Fruit fly (Drosophila melanogaster) whole organism, pupa: ENCODE data around the gene Gyc32E.

Experiments
- CG10348 ChIP-seq: fragments of 200-800 bp; sonication (Bioruptor generic); IDR thresholded peaks from 2 replicates; pipeline ENCODE4 v1.3.6; 2022; ENCODE audit warnings: missing biosample characterization, missing genetic modification characterization
- CG12605 ChIP-seq: fragments of 200-800 bp; sonication (Bioruptor generic); IDR thresholded peaks from 2 replicates; pipeline ENCODE4 v1.3.6; 2022; ENCODE audit warnings: missing biosample characterization, missing genetic modification characterization
- CG13204 ChIP-seq: fragments of 200-800 bp; sonication (Bioruptor generic); optimal IDR thresholded peaks from 2 replicates; lab custom pipeline; 2018; ENCODE audit warnings: missing biosample characterization, mild to moderate bottlenecking, missing genetic modification characterization, moderate library complexity
- CG14655 ChIP-seq: fragments of 200-800 bp; sonication (Bioruptor generic); optimal IDR thresholded peaks from 3 replicates; lab custom pipeline; 2017; ENCODE audit warnings: mild to moderate bottlenecking, missing biosample characterization, missing genetic modification reagents, missing genetic modification characterization
- CG15710 ChIP-seq: fragments of 200-800 bp; sonication (Bioruptor generic); optimal IDR thresholded peaks from 2 replicates; lab custom pipeline; 2018; ENCODE audit warnings: missing biosample characterization, mild to moderate bottlenecking, missing genetic modification characterization, moderate library complexity
- CG17806 ChIP-seq: fragments of 200-800 bp; sonication (Bioruptor generic); optimal IDR thresholded peaks from 2 replicates; lab custom pipeline; 2018; ENCODE audit warnings: missing biosample characterization, mild to moderate bottlenecking, missing genetic modification characterization, moderate library complexity
- CG32121 ChIP-seq: fragments of 200-800 bp; sonication (Bioruptor generic); IDR thresholded peaks from 2 replicates; pipeline ENCODE4 v1.3.6; 2022; ENCODE audit warnings: missing biosample characterization, missing genetic modification characterization
- CG34367 ChIP-seq: fragments of 200-800 bp; sonication (Bioruptor generic); optimal IDR thresholded peaks from 2 replicates; lab custom pipeline; 2018; ENCODE audit warnings: missing biosample characterization, mild to moderate bottlenecking, missing genetic modification characterization
- CG4496 ChIP-seq: fragments of 200-800 bp; sonication (Bioruptor generic); IDR thresholded peaks from 3 replicates; pipeline ENCODE4 v1.3.6; 2022; ENCODE audit warnings: missing biosample characterization, missing genetic modification characterization
- CG8159 ChIP-seq: fragments of 200-800 bp; sonication (Bioruptor generic); optimal IDR thresholded peaks from 3 replicates; lab custom pipeline; 2018; ENCODE audit warnings: missing biosample characterization, mild to moderate bottlenecking, missing genetic modification characterization, moderate library complexity
- CG8301 ChIP-seq: fragments of 200-800 bp; sonication (Bioruptor generic); optimal IDR thresholded peaks from 2 replicates; lab custom pipeline; 2018; ENCODE audit warnings: missing biosample characterization, mild to moderate bottlenecking, missing genetic modification characterization
- CG9948 ChIP-seq: fragments of 200-800 bp; sonication (Bioruptor generic); optimal IDR thresholded peaks from 2 replicates; lab custom pipeline; 2018; ENCODE audit warnings: missing biosample characterization, mild to moderate bottlenecking, missing genetic modification characterization, moderate library complexity
- D1 ChIP-seq: fragments of 200-800 bp; sonication (Bioruptor generic); optimal IDR thresholded peaks from 2 replicates; lab custom pipeline; 2018; ENCODE audit warnings: missing biosample characterization, mild to moderate bottlenecking, missing genetic modification characterization, moderate library complexity
- EcR ChIP-seq: fragments of 200-800 bp; sonication (Bioruptor generic); optimal IDR thresholded peaks from 3 replicates; lab custom pipeline; 2019; ENCODE audit warnings: missing biosample characterization, missing genetic modification characterization, mild to moderate bottlenecking, moderate library complexity, missing genetic modification reagents
- Ets98B ChIP-seq: fragments of 200-800 bp; sonication (Bioruptor generic); IDR thresholded peaks from 2 replicates; pipeline ENCODE4 v1.3.6; 2022; ENCODE audit warnings: missing biosample characterization, missing genetic modification characterization
- Pif1A ChIP-seq: fragments of 200-800 bp; sonication (Bioruptor generic); optimal IDR thresholded peaks from 3 replicates; lab custom pipeline; 2016; ENCODE audit warnings: missing biosample characterization, missing genetic modification characterization
- Pif1B ChIP-seq: fragments of 200-800 bp; sonication (Bioruptor generic); optimal IDR thresholded peaks from 3 replicates; lab custom pipeline; 2016; ENCODE audit warnings: missing biosample characterization, missing genetic modification characterization
- Snoo ChIP-seq: fragments of 200-800 bp; sonication (Bioruptor generic); optimal IDR thresholded peaks from 3 replicates; lab custom pipeline; 2017; ENCODE audit warnings: missing biosample characterization, mild to moderate bottlenecking, missing genetic modification characterization, inconsistent platforms
- fd96Ca ChIP-seq: fragments of 200-800 bp; sonication (Bioruptor generic); IDR thresholded peaks from 3 replicates; pipeline ENCODE4 v1.3.6; 2022; ENCODE audit warnings: missing biosample characterization, missing genetic modification characterization
- gl ChIP-seq: fragments of 200-800 bp; sonication (Bioruptor generic); optimal IDR thresholded peaks from 2 replicates; lab custom pipeline; 2018; ENCODE audit warnings: missing biosample characterization, mild to moderate bottlenecking, missing genetic modification characterization
- rn ChIP-seq: fragments of 200-800 bp; sonication (Bioruptor generic); IDR thresholded peaks from 2 replicates; pipeline ENCODE4 v1.3.6; 2022; ENCODE audit warnings: missing biosample characterization, missing genetic modification characterization

The Gyc32E gene

dm6 chr2L:11119966-11120517 lies 28.9 kb downstream of the Gyc32E start, which contains the start of gene CG6230:
Gene CG6230 (minus strand): TSS chr2L:11120319.
- no peak for TF ChIP-seq Ets98B
- TF ChIP-seq CG10348 (GFP tag; lab: Robert Waterston, UW) = no peak
- no peak for TF ChIP-seq CG4496 (GFP tag; lab: Robert Waterston, UW)
- no peak for TF ChIP-seq CG12605 (GFP tag; lab: Robert Waterston, UW)
- TF ChIP-seq Snoo (tag; lab: Kevin White, UChicago) = no peak
- no peak for TF ChIP-seq CG8301 (tag; lab: Kevin White, UChicago)

- no peak for TF ChIP-seq CG4496 (GFP tag; lab: Robert Waterston, UW)
- no peak for TF ChIP-seq Pif1A (GFP tag; lab: Kevin White, UChicago)
- TF ChIP-seq CG12605 (GFP tag; lab: Robert Waterston, UW) = no peak
- no peak for TF ChIP-seq CG13204
- no peak for TF ChIP-seq CG8159 (tag; lab: Kevin White, UChicago)
- no peak for TF ChIP-seq CG15710
- TF ChIP-seq Pif1B (GFP tag; lab: Kevin White, UChicago) = no peak
- no peak for TF ChIP-seq CG10348 (GFP tag; lab: Robert Waterston, UW)
- TF ChIP-seq rn (GFP tag; lab: Robert Waterston, UW) = no peak
- TF ChIP-seq CG17806 (tag; lab: Kevin White, UChicago) = no peak
- no peak for TF ChIP-seq CG14655 (GFP tag; lab: Kevin White, UChicago)
- TF ChIP-seq CG34367 (tag; lab: Kevin White, UChicago) = no peak
- no peak for TF ChIP-seq fd96Ca
- TF ChIP-seq CG8301 (tag; lab: Kevin White, UChicago) = no peak
- no peak for TF ChIP-seq CG9948 (tag; lab: Kevin White, UChicago)
- TF ChIP-seq Snoo (tag; lab: Kevin White, UChicago) = no peak
- TF ChIP-seq, all 21 proteins: peak for 0
Observed at dm6 chr2L:11113714-11114113, 35.2 kb downstream of the Gyc32E start, which contains the start of gene Gr32a. Gene Gr32a (plus strand): TSS chr2L:11114014.

dm6 chr2L:11113011-11113528 lies 35.8 kb downstream of the Gyc32E start, which contains the start of gene Idua:
Gene Idua (minus strand): TSS chr2L:11113061.
- peak; percentile 71 for TF ChIP-seq CG9948 (tag; lab: Kevin White, UChicago)
- TF ChIP-seq CG8159 (tag; lab: Kevin White, UChicago) = peak; percentile 75
- TF ChIP-seq D1 = no peak
- 0 out of 3 replicates have a peak, but pooled peaks have one; percentile 29 for TF ChIP-seq CG4496 (GFP tag; lab: Robert Waterston, UW)
- peak; percentile 67; the same call in 1 of the 2 replicates for TF ChIP-seq CG32121
- peak; percentile 83 for TF ChIP-seq CG15710
- TF ChIP-seq gl (tag; lab: Kevin White, UChicago) = peak; percentile 18
- peak; percentile 55 for TF ChIP-seq CG17806 (tag; lab: Kevin White, UChicago)
- TF ChIP-seq CG8301 (tag; lab: Kevin White, UChicago) = no peak
- no peak for TF ChIP-seq CG10348 (GFP tag; lab: Robert Waterston, UW)
- TF ChIP-seq Ets98B = no peak; the same call in 1 of the 2 replicates
- TF ChIP-seq fd96Ca = 0 out of 3 replicates have a peak, but pooled peaks have one; percentile 30
- TF ChIP-seq Snoo (tag; lab: Kevin White, UChicago) = peak; percentile 70
- peak; percentile 63 for TF ChIP-seq CG34367 (tag; lab: Kevin White, UChicago)

- TF ChIP-seq CG14655 (GFP tag; lab: Kevin White, UChicago) = peak; percentile 98
- peak; percentile 98 for TF ChIP-seq rn (GFP tag; lab: Robert Waterston, UW)
- peak; percentile 98 for TF ChIP-seq CG15710
- peak; percentile 92 for TF ChIP-seq gl (tag; lab: Kevin White, UChicago)
- TF ChIP-seq EcR (GFP tag; lab: Kevin White, UChicago) = peak; percentile 51
- TF ChIP-seq CG17806 (tag; lab: Kevin White, UChicago) = peak; percentile 98
- TF ChIP-seq CG13204 = no peak
- TF ChIP-seq CG8301 (tag; lab: Kevin White, UChicago) = peak; percentile 97
- peak; percentile 98 for TF ChIP-seq CG8159 (tag; lab: Kevin White, UChicago)
- peak; percentile 98 for TF ChIP-seq CG32121
- TF ChIP-seq Ets98B = peak; percentile 98
- TF ChIP-seq CG12605 (GFP tag; lab: Robert Waterston, UW) = peak; percentile 96
- peak; percentile 98 for TF ChIP-seq CG9948 (tag; lab: Kevin White, UChicago)
- peak; percentile 99 for TF ChIP-seq fd96Ca
- TF ChIP-seq Pif1A (GFP tag; lab: Kevin White, UChicago) = peak; percentile 97
- TF ChIP-seq CG10348 (GFP tag; lab: Robert Waterston, UW) = peak; percentile 96
- peak; percentile 96 for TF ChIP-seq Pif1B (GFP tag; lab: Kevin White, UChicago)
- TF ChIP-seq CG4496 (GFP tag; lab: Robert Waterston, UW) = peak; percentile 99
- peak; percentile 98 for TF ChIP-seq CG34367 (tag; lab: Kevin White, UChicago)
- TF ChIP-seq D1 = no peak
- TF ChIP-seq Snoo (tag; lab: Kevin White, UChicago) = peak; percentile 98
Observed at dm6 chr2L:11106562-11106962, 42.3 kb downstream of the Gyc32E start, which contains the start of gene Reps. Gene Reps (minus strand): TSS chr2L:11106645.

dm6 chr2L:11105320-11105719 lies 43.6 kb downstream of the Gyc32E start:
- TF ChIP-seq fd96Ca (0 out of 3 replicates have a peak, but pooled peaks have one; percentile 35), D1 (no peak)
